Fruit fly (Drosophila melanogaster) whole organism, embryonic: Measurements from ENCODE around the gene CG14402.

Experiments used
- CG11456 ChIP-seq: fragments of 200-800 bp; sonication (Bioruptor generic); IDR thresholded peaks from 3 replicates; pipeline ENCODE4 v1.3.6; 2022; ENCODE audit warnings: missing biosample characterization, missing genetic modification characterization
- CG12104 ChIP-seq: fragments of 200-800 bp; sonication (Bioruptor generic); optimal IDR thresholded peaks from 3 replicates; lab custom pipeline; 2016; ENCODE audit warnings: missing biosample characterization, missing genetic modification characterization
- CG13287 ChIP-seq: fragments of 200-800 bp; sonication (Bioruptor generic); IDR thresholded peaks from 2 replicates; pipeline ENCODE4 v1.3.6; 2022; ENCODE audit warnings: missing biosample characterization, missing genetic modification characterization; ENCODE audit not compliant: partially characterized antibody
- CG13424 ChIP-seq: fragments of 200-800 bp; sonication (Bioruptor generic); optimal IDR thresholded peaks from 2 replicates; lab custom pipeline; 2019; ENCODE audit warnings: missing biosample characterization, mild to moderate bottlenecking, missing genetic modification characterization, moderate library complexity
- CG14710 ChIP-seq: fragments of 200-800 bp; sonication (Bioruptor generic); optimal IDR thresholded peaks from 3 replicates; lab custom pipeline; 2019; ENCODE audit warnings: missing biosample characterization, mild to moderate bottlenecking, missing genetic modification characterization, moderate library complexity
- CG15011 ChIP-seq: fragments of 200-800 bp; sonication (Bioruptor generic); optimal IDR thresholded peaks from 3 replicates; lab custom pipeline; 2018; ENCODE audit warnings: missing biosample characterization, mild to moderate bottlenecking, missing genetic modification characterization
- CG17829 ChIP-seq: fragments of 200-800 bp; optimal IDR thresholded peaks from 2 replicates; lab custom pipeline; 2019; ENCODE audit warnings: missing biosample characterization, mild to moderate bottlenecking, missing genetic modification characterization, moderate library complexity
- CG18764 ChIP-seq: fragments of 200-800 bp; sonication (Bioruptor generic); optimal IDR thresholded peaks from 3 replicates; lab custom pipeline; 2016; ENCODE audit warnings: missing biosample characterization, missing genetic modification characterization
- CG30431 ChIP-seq: fragments of 200-800 bp; sonication (Bioruptor generic); optimal IDR thresholded peaks from 2 replicates; lab custom pipeline; 2017; ENCODE audit warnings: missing biosample characterization, missing genetic modification characterization
- CG31224 ChIP-seq: fragments of 200-800 bp; sonication (Bioruptor generic); IDR thresholded peaks from 2 replicates; pipeline ENCODE4 v1.3.6; 2022; ENCODE audit warnings: missing biosample characterization, missing genetic modification characterization
- CG6254 ChIP-seq: fragments of 200-800 bp; sonication (Bioruptor generic); optimal IDR thresholded peaks from 3 replicates; lab custom pipeline; 2017; ENCODE audit warnings: mild to moderate bottlenecking, missing biosample characterization, missing genetic modification reagents, missing genetic modification characterization
- CG6654 ChIP-seq: fragments of 200-800 bp; sonication (Bioruptor generic); optimal IDR thresholded peaks from 2 replicates; lab custom pipeline; 2017; ENCODE audit warnings: missing biosample characterization, mild to moderate bottlenecking, missing genetic modification characterization
- CG6765 ChIP-seq: fragments of 200-800 bp; sonication (Bioruptor generic); optimal IDR thresholded peaks from 3 replicates; lab custom pipeline; 2017; ENCODE audit warnings: missing biosample characterization, mild to moderate bottlenecking, missing genetic modification characterization
- CG7357 ChIP-seq: fragments of 200-800 bp; sonication (Bioruptor generic); IDR thresholded peaks from 3 replicates; pipeline ENCODE4 v1.3.6; 2022; ENCODE audit warnings: missing biosample characterization, missing genetic modification characterization
- CG7987 ChIP-seq: fragments of 200-800 bp; sonication (Bioruptor generic); optimal IDR thresholded peaks from 2 replicates; lab custom pipeline; 2018; ENCODE audit warnings: missing biosample characterization, mild to moderate bottlenecking, missing genetic modification characterization, moderate library complexity
- CG9215 ChIP-seq: fragments of 200-800 bp; sonication (Bioruptor generic); IDR thresholded peaks from 2 replicates; pipeline ENCODE4 v1.3.6; 2022; ENCODE audit warnings: missing biosample characterization, missing genetic modification characterization
- CG9876 ChIP-seq: fragments of 200-800 bp; sonication (Bioruptor generic); optimal IDR thresholded peaks from 2 replicates; lab custom pipeline; 2016; ENCODE audit warnings: missing biosample characterization, missing genetic modification characterization
- CrebB ChIP-seq: fragments of 200-800 bp; sonication (Bioruptor generic); optimal IDR thresholded peaks from 3 replicates; lab custom pipeline; 2018; ENCODE audit warnings: missing biosample characterization, mild to moderate bottlenecking, missing genetic modification characterization
- Fer2 ChIP-seq: fragments of 200-800 bp; sonication (Bioruptor generic); optimal IDR thresholded peaks from 2 replicates; lab custom pipeline; 2018; ENCODE audit warnings: missing biosample characterization, mild to moderate bottlenecking, missing genetic modification characterization, moderate library complexity
- H2.0 ChIP-seq: fragments of 200-800 bp; sonication (Bioruptor generic); IDR thresholded peaks from 2 replicates; pipeline ENCODE4 v1.3.6; 2022; ENCODE audit warnings: missing biosample characterization, missing genetic modification characterization
- Hand ChIP-seq: fragments of 200-800 bp; sonication (Bioruptor generic); optimal IDR thresholded peaks from 2 replicates; lab custom pipeline; 2017; ENCODE audit warnings: mild to moderate bottlenecking, missing biosample characterization, missing genetic modification reagents, missing genetic modification characterization
- Mrtf ChIP-seq: fragments of 200-800 bp; sonication (Bioruptor generic); IDR thresholded peaks from 3 replicates; pipeline ENCODE4 v1.3.6; 2022; ENCODE audit warnings: missing biosample characterization, missing genetic modification characterization
- Oaz ChIP-seq: fragments of 200-800 bp; sonication (Bioruptor generic); IDR thresholded peaks from 2 replicates; pipeline ENCODE4 v1.3.6; 2022; ENCODE audit warnings: missing biosample characterization, missing genetic modification characterization
- Oli ChIP-seq: fragments of 200-800 bp; sonication (Bioruptor generic); optimal IDR thresholded peaks from 2 replicates; lab custom pipeline; 2018; ENCODE audit warnings: missing biosample characterization, mild to moderate bottlenecking, missing genetic modification characterization, moderate library complexity
- Opbp ChIP-seq: fragments of 200-800 bp; sonication (Bioruptor generic); IDR thresholded peaks from 3 replicates; pipeline ENCODE4 v1.3.6; 2022; ENCODE audit warnings: missing biosample characterization, missing genetic modification characterization; ENCODE audit not compliant: partially characterized antibody
- Optix ChIP-seq: fragments of 200-800 bp; sonication (Bioruptor generic); IDR thresholded peaks from 3 replicates; pipeline ENCODE4 v1.3.6; 2022; ENCODE audit warnings: missing biosample characterization, missing genetic modification characterization
- Stat92E ChIP-seq, 3 experiments: fragments of >200 bp in 2 of 3; fragments of 200-800 bp in 1 of 3; sonication (Bioruptor generic) in 1 of 3; optimal IDR thresholded peaks; 2 replicates each; lab custom pipeline; 2017 to 2019; ENCODE audit warnings: missing biosample characterization in 3 of 3, missing genetic modification characterization in 3 of 3, mild to moderate bottlenecking in 1 of 3, moderate library complexity in 1 of 3
- Tbp ChIP-seq: fragments of >200 bp; optimal IDR thresholded peaks from 2 replicates; lab custom pipeline; 2018; ENCODE audit warnings: missing biosample characterization, missing genetic modification characterization
- Vsx1 ChIP-seq: fragments of 200-800 bp; sonication (Bioruptor generic); optimal IDR thresholded peaks from 2 replicates; lab custom pipeline; 2017; ENCODE audit warnings: missing biosample characterization, mild to moderate bottlenecking, missing genetic modification characterization, missing genetic modification reagents
- Xrp1 ChIP-seq: fragments of 200-800 bp; sonication (Bioruptor generic); IDR thresholded peaks from 2 replicates; pipeline ENCODE4 v1.3.6; 2022; ENCODE audit warnings: missing biosample characterization, missing genetic modification characterization
- YL-1 ChIP-seq: fragments of 200-800 bp; sonication (Bioruptor generic); optimal IDR thresholded peaks from 3 replicates; lab custom pipeline; 2017; ENCODE audit warnings: missing biosample characterization, mild to moderate bottlenecking, missing genetic modification characterization
- ab ChIP-seq: fragments of 200-800 bp; sonication (Bioruptor generic); optimal IDR thresholded peaks from 2 replicates; lab custom pipeline; 2016; ENCODE audit warnings: missing biosample characterization, missing genetic modification characterization
- caup ChIP-seq: fragments of 200-800 bp; sonication (Bioruptor generic); optimal IDR thresholded peaks from 3 replicates; lab custom pipeline; 2017; ENCODE audit warnings: missing biosample characterization, mild to moderate bottlenecking, missing genetic modification characterization, moderate library complexity; ENCODE audit not compliant: severe bottlenecking
- gce ChIP-seq: fragments of 200-800 bp; sonication (Bioruptor generic); IDR thresholded peaks from 3 replicates; pipeline ENCODE4 v1.3.6; 2022; ENCODE audit warnings: missing biosample characterization, missing genetic modification characterization
- kah ChIP-seq: fragments of 200-800 bp; sonication (Bioruptor generic); optimal IDR thresholded peaks from 2 replicates; lab custom pipeline; 2018; ENCODE audit warnings: missing biosample characterization, mild to moderate bottlenecking, missing genetic modification characterization
- ken ChIP-seq: fragments of 200-800 bp; sonication (Bioruptor generic); IDR thresholded peaks from 3 replicates; pipeline ENCODE4 v1.3.6; 2022; ENCODE audit warnings: missing biosample characterization, missing genetic modification characterization
- lola ChIP-seq, 3 experiments: fragments of >200 bp in 2 of 3; fragments of 200-800 bp in 1 of 3; sonication (Bioruptor generic) in 1 of 3; optimal IDR thresholded peaks; 2 replicates each; lab custom pipeline; 2017 to 2019; ENCODE audit warnings: missing biosample characterization in 3 of 3, missing genetic modification characterization in 3 of 3, mild to moderate bottlenecking in 1 of 3, moderate library complexity in 1 of 3
- nau ChIP-seq: fragments of 200-800 bp; sonication (Bioruptor generic); optimal IDR thresholded peaks from 3 replicates; lab custom pipeline; 2017; ENCODE audit warnings: missing biosample characterization, mild to moderate bottlenecking, missing genetic modification characterization, missing genetic modification reagents
- nom ChIP-seq: fragments of 200-800 bp; sonication (Bioruptor generic); optimal IDR thresholded peaks from 2 replicates; lab custom pipeline; 2017; ENCODE audit warnings: missing biosample characterization, missing genetic modification characterization, mild to moderate bottlenecking, moderate library complexity, missing genetic modification reagents
- psq ChIP-seq: fragments of 200-800 bp; sonication (Bioruptor generic); optimal IDR thresholded peaks from 2 replicates; lab custom pipeline; 2017; ENCODE audit warnings: missing biosample characterization, missing genetic modification characterization
- pum ChIP-seq: fragments of 200-800 bp; sonication (Bioruptor generic); optimal IDR thresholded peaks from 2 replicates; lab custom pipeline; 2016; ENCODE audit warnings: missing biosample characterization, missing genetic modification characterization
- run ChIP-seq: fragments of 200-800 bp; sonication (Bioruptor generic); optimal IDR thresholded peaks from 3 replicates; lab custom pipeline; 2018; ENCODE audit warnings: missing biosample characterization, mild to moderate bottlenecking, missing genetic modification characterization
- schlank ChIP-seq: fragments of 200-800 bp; sonication (Bioruptor generic); optimal IDR thresholded peaks from 2 replicates; lab custom pipeline; 2018; ENCODE audit warnings: missing biosample characterization, mild to moderate bottlenecking, missing genetic modification characterization
- scrt ChIP-seq: fragments of 200-800 bp; sonication (Bioruptor generic); optimal IDR thresholded peaks from 2 replicates; lab custom pipeline; 2018; ENCODE audit warnings: missing biosample characterization, mild to moderate bottlenecking, missing genetic modification characterization, moderate library complexity
- slbo ChIP-seq: fragments of 200-800 bp; sonication (Bioruptor generic); IDR thresholded peaks from 2 replicates; pipeline ENCODE4 v1.3.6; 2022; ENCODE audit warnings: missing biosample characterization, missing genetic modification characterization
- sob ChIP-seq: fragments of 200-800 bp; sonication (Bioruptor generic); IDR thresholded peaks from 2 replicates; pipeline ENCODE4 v1.3.6; 2022; ENCODE audit warnings: missing biosample characterization, missing genetic modification characterization
- stwl ChIP-seq: fragments of 200-800 bp; sonication (Bioruptor generic); optimal IDR thresholded peaks from 3 replicates; lab custom pipeline; 2018; ENCODE audit warnings: missing biosample characterization, mild to moderate bottlenecking, missing genetic modification characterization, moderate library complexity
- tna ChIP-seq: fragments of 200-800 bp; sonication (Bioruptor generic); IDR thresholded peaks from 2 replicates; pipeline ENCODE4 v1.3.6; 2022; ENCODE audit warnings: missing biosample characterization, missing genetic modification characterization; ENCODE audit not compliant: partially characterized antibody
- vnd ChIP-seq: fragments of 200-800 bp; sonication (Bioruptor generic); IDR thresholded peaks from 3 replicates; pipeline ENCODE4 v1.3.6; 2022; ENCODE audit warnings: missing biosample characterization, missing genetic modification characterization; ENCODE audit not compliant: partially characterized antibody

The CG14402 gene

DNA sequence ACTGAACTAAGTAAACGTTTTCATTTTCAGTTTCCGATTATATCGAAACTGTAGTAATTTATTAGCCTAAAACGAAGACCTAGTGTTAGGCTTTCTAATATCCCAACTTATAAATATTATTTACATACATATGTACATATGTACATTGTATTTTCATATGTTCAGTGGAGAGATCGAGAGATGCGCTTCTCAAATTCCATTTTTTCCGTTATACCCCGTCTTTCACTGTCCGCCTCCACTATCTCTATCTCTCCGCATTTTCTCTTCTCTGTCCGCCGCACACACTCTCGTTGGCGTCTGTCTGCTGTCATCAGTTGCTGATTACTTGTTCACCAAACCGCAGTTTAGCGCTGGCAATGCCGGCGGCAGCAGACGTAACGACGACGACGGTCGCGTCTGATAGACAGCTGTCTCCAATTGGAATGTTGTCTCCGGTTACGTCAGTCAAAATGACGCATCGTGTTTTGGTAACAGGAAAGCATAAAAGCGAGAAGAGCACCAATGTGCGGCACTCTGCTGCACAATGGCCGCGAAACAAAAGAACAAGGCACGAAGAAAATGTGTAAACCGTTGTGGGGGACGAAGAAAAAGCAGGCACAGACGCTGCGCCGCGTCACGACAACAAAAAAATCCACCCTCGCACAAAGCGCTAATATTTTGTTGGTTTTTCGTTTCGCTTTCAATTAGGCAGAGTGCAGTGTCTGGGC, 26.5 kb upstream of the CG14402 start, which contains the start of gene CG9331 (continued):
- TF ChIP-seq ab (GFP tag; lab: Kevin White, UChicago) (no peak), CG6254 (GFP tag; lab: Kevin White, UChicago) (peak; percentile 36), ken (GFP tag; lab: Robert Waterston, UW) (no peak), CG18764 (GFP tag; lab: Kevin White, UChicago) (no peak), CG7987 (GFP tag; lab: Kevin White, UChicago) (no peak), pum (GFP tag; lab: Kevin White, UChicago) (no peak), CrebB (no peak), Oaz (no peak), Optix (GFP tag; lab: Robert Waterston, UW) (no peak), run (tag; lab: Kevin White, UChicago) (peak; percentile 88), lola (GFP tag; optimal IDR thresholded peaks at IDR 0.05; lab: Kevin White, UChicago) (no peak), CG12104 (no peak), schlank (tag; lab: Kevin White, UChicago) (no peak), kah (GFP tag; lab: Kevin White, UChicago) (no peak), CG6654 (no peak), Oli (tag; lab: Kevin White, UChicago) (no peak), CG6765 (GFP tag; lab: Kevin White, UChicago) (no peak), CG11456 (no peak), Stat92E (GFP tag; optimal IDR thresholded peaks at IDR 0.05; lab: Kevin White, UChicago) (peak in 1 of 3 experiments; percentile 72), Hand (GFP tag; lab: Kevin White, UChicago) (no peak), Vsx1 (GFP tag; lab: Kevin White, UChicago) (peak; percentile 71), Xrp1 (GFP tag; lab: Robert Waterston, UW) (no peak), CG7357 (GFP tag; lab: Robert Waterston, UW) (no peak), gce (GFP tag; lab: Robert Waterston, UW) (no peak), sob (GFP tag; lab: Robert Waterston, UW) (0 out of 2 replicates have a peak, but pooled peaks have one; percentile 45), vnd (peak; percentile 56; the same call in 1 of the 3 replicates), nau (GFP tag; lab: Kevin White, UChicago) (peak; percentile 24), CG13424 (tag; lab: Kevin White, UChicago) (no peak), psq (GFP tag; lab: Kevin White, UChicago) (peak; percentile 45), YL-1 (GFP tag; lab: Kevin White, UChicago) (no peak), Opbp (GFP tag; lab: Robert Waterston, UW) (peak; percentile 65; the same call in 2 of the 3 replicates), scrt (no peak), stwl (tag; lab: Kevin White, UChicago) (no peak), CG17829 (tag; lab: Kevin White, UChicago) (peak; percentile 87), CG9876 (no peak), slbo (GFP tag; lab: Robert Waterston, UW) (no peak), CG14710 (tag; lab: Kevin White, UChicago) (no peak), tna (GFP tag; lab: Robert Waterston, UW) (peak; percentile 46; the same call in 1 of the 2 replicates), Fer2 (no peak), CG30431 (GFP tag; lab: Kevin White, UChicago) (no peak), H2.0 (no peak), CG31224 (GFP tag; lab: Robert Waterston, UW) (peak; percentile 100), CG9215 (GFP tag; lab: Robert Waterston, UW) (peak; percentile 84), CG15011 (no peak), caup (GFP tag; lab: Kevin White, UChicago) (no peak), CG13287 (GFP tag; lab: Robert Waterston, UW) (peak; percentile 33; the same call in 1 of the 2 replicates), Tbp (GFP tag; lab: Kevin White, UChicago) (no peak), Mrtf (GFP tag; lab: Robert Waterston, UW) (no peak), nom (GFP tag; lab: Kevin White, UChicago) (peak; percentile 22)
